Fruit fly (Drosophila melanogaster) whole organism, embryonic: ENCODE data around the gene CG43062.

Experiments
- Adf1 ChIP-seq: fragments of 200-800 bp; sonication (Bioruptor generic); IDR thresholded peaks from 2 replicates; pipeline ENCODE4 v1.3.6; 2022; ENCODE audit warnings: missing biosample characterization, missing genetic modification characterization
- Bteb2 ChIP-seq: fragments of 200-800 bp; sonication (Bioruptor generic); optimal IDR thresholded peaks from 2 replicates; lab custom pipeline; 2016; ENCODE audit warnings: missing biosample characterization, missing genetic modification characterization
- CG1024 ChIP-seq: fragments of 200-800 bp; sonication (Bioruptor generic); IDR thresholded peaks from 2 replicates; pipeline ENCODE4 v1.3.6; 2022; ENCODE audit warnings: missing biosample characterization, missing genetic modification characterization
- CG10543 ChIP-seq: fragments of 200-800 bp; sonication (Bioruptor generic); optimal IDR thresholded peaks from 3 replicates; lab custom pipeline; 2017; ENCODE audit warnings: missing biosample characterization, mild to moderate bottlenecking, missing genetic modification characterization, moderate library complexity
- CG11695 ChIP-seq: fragments of 200-800 bp; sonication (Bioruptor generic); IDR thresholded peaks from 3 replicates; pipeline ENCODE4 v1.3.6; 2022; ENCODE audit warnings: missing biosample characterization, missing genetic modification characterization
- CG11696 ChIP-seq: fragments of 200-800 bp; sonication (Bioruptor generic); IDR thresholded peaks from 2 replicates; pipeline ENCODE4 v1.3.6; 2022; ENCODE audit warnings: missing biosample characterization, missing genetic modification characterization
- CG12659 ChIP-seq: fragments of 200-800 bp; sonication (Bioruptor generic); optimal IDR thresholded peaks from 3 replicates; lab custom pipeline; 2017; ENCODE audit warnings: mild to moderate bottlenecking, missing biosample characterization, missing genetic modification reagents, missing genetic modification characterization
- CG12769 ChIP-seq: fragments of 200-800 bp; sonication (Bioruptor generic); optimal IDR thresholded peaks from 2 replicates; lab custom pipeline; 2019; ENCODE audit warnings: missing biosample characterization, mild to moderate bottlenecking, missing genetic modification characterization, moderate library complexity
- CG13624 ChIP-seq: fragments of 200-800 bp; sonication (Bioruptor generic); optimal IDR thresholded peaks from 2 replicates; lab custom pipeline; 2016; ENCODE audit warnings: missing biosample characterization, missing genetic modification characterization
- CG14441 ChIP-seq: fragments of 200-800 bp; sonication (Bioruptor generic); IDR thresholded peaks from 2 replicates; pipeline ENCODE4 v1.3.6; 2022; ENCODE audit warnings: missing biosample characterization, missing genetic modification characterization
- CG1647 ChIP-seq: fragments of 200-800 bp; sonication (Bioruptor generic); optimal IDR thresholded peaks from 3 replicates; lab custom pipeline; 2016; ENCODE audit warnings: missing biosample characterization, missing genetic modification characterization
- CG1832 ChIP-seq: fragments of 200-800 bp; sonication (Bioruptor generic); optimal IDR thresholded peaks from 2 replicates; lab custom pipeline; 2017; ENCODE audit warnings: missing biosample characterization, mild to moderate bottlenecking, missing genetic modification characterization, inconsistent platforms
- CG2678 ChIP-seq: fragments of 200-800 bp; sonication (Bioruptor generic); optimal IDR thresholded peaks from 3 replicates; lab custom pipeline; 2019; ENCODE audit warnings: missing biosample characterization, mild to moderate bottlenecking, missing genetic modification characterization, moderate library complexity
- CG2875 ChIP-seq: fragments of 200-800 bp; sonication (Bioruptor generic); optimal IDR thresholded peaks from 2 replicates; lab custom pipeline; 2017; ENCODE audit warnings: missing biosample characterization, mild to moderate bottlenecking, missing genetic modification characterization, missing genetic modification reagents
- CG31365 ChIP-seq: fragments of 200-800 bp; sonication (Bioruptor generic); optimal IDR thresholded peaks from 2 replicates; lab custom pipeline; 2018; ENCODE audit warnings: missing biosample characterization, mild to moderate bottlenecking, missing genetic modification characterization
- CG31441 ChIP-seq: fragments of 200-800 bp; sonication (Bioruptor generic); IDR thresholded peaks from 2 replicates; pipeline ENCODE4 v1.3.6; 2022; ENCODE audit warnings: missing biosample characterization, missing genetic modification characterization
- CG4328 ChIP-seq: fragments of 200-800 bp; sonication (Bioruptor generic); optimal IDR thresholded peaks from 3 replicates; lab custom pipeline; 2017; ENCODE audit warnings: missing biosample characterization, missing genetic modification reagents, missing genetic modification characterization
- CG6272 ChIP-seq: fragments of 200-800 bp; sonication (Bioruptor generic); IDR thresholded peaks from 2 replicates; pipeline ENCODE4 v1.3.6; 2022; ENCODE audit warnings: missing biosample characterization, missing genetic modification characterization
- CG6854 ChIP-seq: fragments of 200-800 bp; sonication (Bioruptor generic); optimal IDR thresholded peaks from 3 replicates; lab custom pipeline; 2017; ENCODE audit warnings: missing biosample characterization, mild to moderate bottlenecking, missing genetic modification characterization
- CG7928 ChIP-seq: fragments of 200-800 bp; sonication (Bioruptor generic); optimal IDR thresholded peaks from 2 replicates; lab custom pipeline; 2017; ENCODE audit warnings: missing biosample characterization, mild to moderate bottlenecking, missing genetic modification characterization
- CG9797 ChIP-seq: fragments of 200-800 bp; sonication (Bioruptor generic); optimal IDR thresholded peaks from 3 replicates; lab custom pipeline; 2018; ENCODE audit warnings: missing biosample characterization, mild to moderate bottlenecking, missing genetic modification characterization
- CTCF ChIP-seq: fragments of 200-800 bp; sonication (Bioruptor generic); optimal IDR thresholded peaks from 2 replicates; lab custom pipeline; 2017; ENCODE audit warnings: missing biosample characterization, mild to moderate bottlenecking, missing genetic modification characterization, moderate library complexity
- Dek ChIP-seq: fragments of 200-800 bp; sonication (Bioruptor generic); optimal IDR thresholded peaks from 3 replicates; lab custom pipeline; 2019; ENCODE audit warnings: missing biosample characterization, mild to moderate bottlenecking, missing genetic modification characterization, moderate library complexity
- Dip2 ChIP-seq: fragments of 200-800 bp; sonication (Bioruptor generic); IDR thresholded peaks from 2 replicates; pipeline ENCODE4 v1.3.6; 2022; ENCODE audit warnings: missing biosample characterization, missing genetic modification characterization
- HLH3B ChIP-seq: fragments of 200-800 bp; sonication (Bioruptor generic); IDR thresholded peaks from 2 replicates; pipeline ENCODE4 v1.3.6; 2022; ENCODE audit warnings: missing biosample characterization, missing genetic modification characterization
- Hmx ChIP-seq: fragments of 200-800 bp; sonication (Bioruptor generic); optimal IDR thresholded peaks from 2 replicates; lab custom pipeline; 2016; ENCODE audit warnings: missing biosample characterization, missing genetic modification characterization
- Hsf ChIP-seq: fragments of 200-800 bp; sonication (Bioruptor generic); optimal IDR thresholded peaks from 3 replicates; lab custom pipeline; 2016; ENCODE audit warnings: missing biosample characterization, missing genetic modification characterization
- NK7.1 ChIP-seq: fragments of 200-800 bp; sonication (Bioruptor generic); optimal IDR thresholded peaks from 3 replicates; lab custom pipeline; 2016; ENCODE audit warnings: missing biosample characterization, missing genetic modification characterization
- Oaz ChIP-seq: fragments of 200-800 bp; sonication (Bioruptor generic); IDR thresholded peaks from 2 replicates; pipeline ENCODE4 v1.3.6; 2022; ENCODE audit warnings: missing biosample characterization, missing genetic modification characterization
- Optix ChIP-seq: fragments of 200-800 bp; sonication (Bioruptor generic); IDR thresholded peaks from 3 replicates; pipeline ENCODE4 v1.3.6; 2022; ENCODE audit warnings: missing biosample characterization, missing genetic modification characterization
- Poxn ChIP-seq: fragments of 200-800 bp; sonication (Bioruptor generic); IDR thresholded peaks from 2 replicates; pipeline ENCODE4 v1.3.6; 2022; ENCODE audit warnings: missing biosample characterization, missing genetic modification characterization
- Ptx1 ChIP-seq: fragments of 200-800 bp; sonication (Bioruptor generic); IDR thresholded peaks from 2 replicates; pipeline ENCODE4 v1.3.6; 2022; ENCODE audit warnings: missing biosample characterization, missing genetic modification characterization
- amos ChIP-seq: fragments of 200-800 bp; sonication (Bioruptor generic); IDR thresholded peaks from 2 replicates; pipeline ENCODE4 v1.3.6; 2022; ENCODE audit warnings: missing biosample characterization, missing genetic modification characterization; ENCODE audit not compliant: partially characterized antibody
- ash1 ChIP-seq: fragments of 200-800 bp; sonication (Bioruptor generic); optimal IDR thresholded peaks from 2 replicates; lab custom pipeline; 2018; ENCODE audit warnings: missing biosample characterization, mild to moderate bottlenecking, missing genetic modification characterization
- bsh ChIP-seq, 2 experiments: fragments of 200-800 bp; sonication (Bioruptor generic); optimal IDR thresholded peaks; 2 replicates each; lab custom pipeline; 2017 to 2018; ENCODE audit warnings: mild to moderate bottlenecking in 2 of 2, missing biosample characterization in 2 of 2, missing genetic modification characterization in 2 of 2, moderate library complexity in 1 of 2
- dan ChIP-seq: fragments of 200-800 bp; sonication (Bioruptor generic); IDR thresholded peaks from 2 replicates; pipeline ENCODE4 v1.3.6; 2022; ENCODE audit warnings: missing biosample characterization, missing genetic modification characterization
- eyg ChIP-seq: fragments of 200-800 bp; sonication (Bioruptor generic); optimal IDR thresholded peaks from 3 replicates; lab custom pipeline; 2016; ENCODE audit warnings: missing biosample characterization, missing genetic modification characterization
- fd102C ChIP-seq: fragments of 200-800 bp; sonication (Bioruptor generic); optimal IDR thresholded peaks from 2 replicates; lab custom pipeline; 2018; ENCODE audit warnings: missing biosample characterization, mild to moderate bottlenecking, missing genetic modification characterization, moderate library complexity
- fu2 ChIP-seq: fragments of 200-800 bp; sonication (Bioruptor generic); optimal IDR thresholded peaks from 2 replicates; lab custom pipeline; 2016; ENCODE audit warnings: missing biosample characterization, missing genetic modification characterization
- gsb ChIP-seq: fragments of 200-800 bp; sonication (Bioruptor generic); IDR thresholded peaks from 2 replicates; pipeline ENCODE4 v1.3.6; 2022; ENCODE audit warnings: missing biosample characterization, missing genetic modification characterization
- lab ChIP-seq: fragments of 200-800 bp; sonication (Bioruptor generic); optimal IDR thresholded peaks from 3 replicates; lab custom pipeline; 2017; ENCODE audit warnings: missing biosample characterization, missing genetic modification characterization, mild to moderate bottlenecking, moderate library complexity, missing genetic modification reagents
- nerfin-1 ChIP-seq: fragments of 200-800 bp; sonication (Bioruptor generic); optimal IDR thresholded peaks from 3 replicates; lab custom pipeline; 2019; ENCODE audit warnings: missing biosample characterization, mild to moderate bottlenecking, missing genetic modification characterization, moderate library complexity
- p53 ChIP-seq: fragments of 200-800 bp; sonication (Bioruptor generic); optimal IDR thresholded peaks from 2 replicates; lab custom pipeline; 2016; ENCODE audit warnings: missing biosample characterization, missing genetic modification characterization
- peb ChIP-seq: fragments of 200-800 bp; sonication (Bioruptor generic); IDR thresholded peaks from 2 replicates; pipeline ENCODE4 v1.3.6; 2022; ENCODE audit warnings: missing biosample characterization, missing genetic modification characterization
- psq ChIP-seq: fragments of 200-800 bp; sonication (Bioruptor generic); optimal IDR thresholded peaks from 2 replicates; lab custom pipeline; 2017; ENCODE audit warnings: missing biosample characterization, missing genetic modification characterization
- pum ChIP-seq: fragments of 200-800 bp; sonication (Bioruptor generic); optimal IDR thresholded peaks from 2 replicates; lab custom pipeline; 2016; ENCODE audit warnings: missing biosample characterization, missing genetic modification characterization
- sens ChIP-seq: fragments of 200-800 bp; sonication (Bioruptor generic); peaks from one replicate; lab custom pipeline; 2016; ENCODE audit warnings: missing biosample characterization, missing genetic modification characterization
- sob ChIP-seq: fragments of 200-800 bp; sonication (Bioruptor generic); IDR thresholded peaks from 2 replicates; pipeline ENCODE4 v1.3.6; 2022; ENCODE audit warnings: missing biosample characterization, missing genetic modification characterization
- stc ChIP-seq: fragments of 200-800 bp; sonication (Bioruptor generic); IDR thresholded peaks from 2 replicates; pipeline ENCODE4 v1.3.6; 2022; ENCODE audit warnings: missing biosample characterization, missing genetic modification characterization
- ttk ChIP-seq: fragments of 200-800 bp; sonication (Bioruptor generic); IDR thresholded peaks from 2 replicates; pipeline ENCODE4 v2.1.2; 2022; ENCODE audit warnings: missing biosample characterization, missing genetic modification characterization
- twi ChIP-seq: fragments of 200-800 bp; optimal IDR thresholded peaks from 2 replicates; lab custom pipeline; 2019; ENCODE audit warnings: missing biosample characterization, mild to moderate bottlenecking, missing genetic modification characterization, moderate library complexity
- unpg ChIP-seq: fragments of 200-800 bp; sonication (Bioruptor generic); optimal IDR thresholded peaks from 3 replicates; lab custom pipeline; 2018; ENCODE audit warnings: missing biosample characterization, mild to moderate bottlenecking, missing genetic modification characterization, moderate library complexity
- zf30C ChIP-seq: fragments of 200-800 bp; sonication (Bioruptor generic); optimal IDR thresholded peaks from 3 replicates; lab custom pipeline; 2018; ENCODE audit warnings: missing biosample characterization, mild to moderate bottlenecking, missing genetic modification characterization

Gene CG43062

dm6 chr3R:11735337-11735736 lies 14.8 kb upstream of the CG43062 start, which contains the start of gene CG14721 (continued):
- TF ChIP-seq NK7.1 (GFP tag; lab: Kevin White, UChicago): no peak
- no peak for TF ChIP-seq sob (GFP tag; lab: Robert Waterston, UW)
- no peak for TF ChIP-seq Oaz (GFP tag; lab: Robert Waterston, UW)
- TF ChIP-seq CG1647: peak; percentile 28
- TF ChIP-seq peb: no peak
- peak; percentile 51 for TF ChIP-seq CTCF (GFP tag; lab: Kevin White, UChicago)
- no peak for TF ChIP-seq Optix (GFP tag; lab: Robert Waterston, UW)
- TF ChIP-seq sens: peak; percentile 85
- TF ChIP-seq dan: no peak
- TF ChIP-seq gsb: no peak
- TF ChIP-seq Dek (tag; lab: Kevin White, UChicago): no peak
- TF ChIP-seq Ptx1 (GFP tag; lab: Robert Waterston, UW): 0 out of 2 replicates have a peak, but pooled peaks have one; percentile 17
- TF ChIP-seq ttk (GFP tag; lab: Robert Waterston, UW): no peak
- no peak for TF ChIP-seq CG1832 (GFP tag; lab: Kevin White, UChicago)
- no peak for TF ChIP-seq lab
- no peak for TF ChIP-seq CG2678
- TF ChIP-seq CG11696 (GFP tag; lab: Robert Waterston, UW): no peak
- no peak for TF ChIP-seq zf30C (GFP tag; lab: Kevin White, UChicago)
- no peak for TF ChIP-seq CG10543 (GFP tag; lab: Kevin White, UChicago)
- TF ChIP-seq CG31365 (tag; lab: Kevin White, UChicago): no peak
- TF ChIP-seq fd102C (GFP tag; lab: Kevin White, UChicago): no peak
- TF ChIP-seq Poxn (GFP tag; lab: Robert Waterston, UW): no peak
- TF ChIP-seq HLH3B: no peak
- no peak for TF ChIP-seq bsh (GFP tag; optimal IDR thresholded peaks at IDR 0.05; lab: Kevin White, UChicago)
- no peak for TF ChIP-seq CG1024 (GFP tag; lab: Robert Waterston, UW)
- TF ChIP-seq CG12769 (tag; lab: Kevin White, UChicago): no peak
- peak; percentile 41 for TF ChIP-seq CG12659
- TF ChIP-seq CG11695 (GFP tag; lab: Robert Waterston, UW): 0 out of 3 replicates have a peak, but pooled peaks have one; percentile 32
- TF ChIP-seq psq: no peak
- TF ChIP-seq CG6854 (GFP tag; lab: Kevin White, UChicago): no peak
- TF ChIP-seq p53 (GFP tag; lab: Kevin White, UChicago): peak; percentile 3
- no peak for TF ChIP-seq Hmx (GFP tag; lab: Kevin White, UChicago)
- peak; percentile 22 for TF ChIP-seq CG7928 (GFP tag; lab: Kevin White, UChicago)
- no peak for TF ChIP-seq CG14441
- TF ChIP-seq CG2875 (GFP tag; lab: Kevin White, UChicago): no peak
- no peak for TF ChIP-seq CG13624
- TF ChIP-seq CG4328 (GFP tag; lab: Kevin White, UChicago): no peak
- no peak for TF ChIP-seq twi
- TF ChIP-seq ash1: no peak
- TF ChIP-seq CG6272 (GFP tag; lab: Robert Waterston, UW): peak; percentile 38
- no peak for TF ChIP-seq Dip2
- TF ChIP-seq nerfin-1 (tag; lab: Kevin White, UChicago): no peak
- TF ChIP-seq stc: no peak
- TF ChIP-seq CG9797 (GFP tag; lab: Kevin White, UChicago): peak; percentile 91
- peak; percentile 39; the same call in 1 of the 2 replicates for TF ChIP-seq amos (GFP tag; lab: Robert Waterston, UW)
- TF ChIP-seq Bteb2: no peak
- no peak for TF ChIP-seq CG31441 (GFP tag; lab: Robert Waterston, UW)
- peak; percentile 32 for TF ChIP-seq Adf1 (GFP tag; lab: Robert Waterston, UW)
- no peak for TF ChIP-seq eyg
- TF ChIP-seq pum: peak; percentile 33
- no peak for TF ChIP-seq unpg (GFP tag; lab: Kevin White, UChicago)
- TF ChIP-seq Hsf (GFP tag; lab: Kevin White, UChicago): peak; percentile 23
- TF ChIP-seq fu2: no peak
